Worm (Caenorhabditis elegans) whole organism, L3 larva: Measurements from ENCODE around the gene K10H10.9.

ENCODE experiments used
- ZK546.5 ChIP-seq: sonication (generic microtip); optimal IDR thresholded peaks from 2 replicates; lab custom pipeline; 2017; ENCODE audit warnings: missing biosample characterization, missing genetic modification characterization
- ama-1 ChIP-seq: fragments of 150-350 bp; optimal IDR thresholded peaks from 2 replicates; lab custom pipeline; 2018
- elt-1 ChIP-seq: fragments of 150-350 bp; optimal IDR thresholded peaks from 2 replicates; lab custom pipeline; 2014; ENCODE audit warnings: missing biosample characterization, missing genetic modification characterization
- elt-3 ChIP-seq, 3 experiments: fragments of 150-350 bp in 1 of 3; sonication (generic microtip) in 2 of 3; optimal IDR thresholded peaks; 2 replicates in 2 of 3; 4 replicates in 1 of 3; lab custom pipeline; 2014 to 2017; ENCODE audit warnings: missing biosample characterization in 3 of 3, missing genetic modification characterization in 3 of 3
- lin-39 ChIP-seq: fragments of 150-350 bp; optimal IDR thresholded peaks from 2 replicates; lab custom pipeline; 2018; ENCODE audit warnings: missing biosample characterization, missing genetic modification reagents, missing genetic modification characterization
- mdl-1 ChIP-seq: fragments of 150-350 bp; optimal IDR thresholded peaks from 2 replicates; lab custom pipeline; 2014; ENCODE audit warnings: missing biosample characterization, missing genetic modification characterization
- nhr-11 ChIP-seq: fragments of 150-350 bp; optimal IDR thresholded peaks from 2 replicates; lab custom pipeline; 2014; ENCODE audit warnings: missing biosample characterization, missing genetic modification characterization
- nhr-12 ChIP-seq: fragments of 150-350 bp; optimal IDR thresholded peaks from 2 replicates; lab custom pipeline; 2014; ENCODE audit warnings: missing biosample characterization, missing genetic modification characterization
- nhr-237 ChIP-seq: fragments of 150-350 bp; optimal IDR thresholded peaks from 2 replicates; lab custom pipeline; 2014; ENCODE audit warnings: missing biosample characterization, missing genetic modification characterization
- nhr-28 ChIP-seq: fragments of 150-350 bp; optimal IDR thresholded peaks from 2 replicates; lab custom pipeline; 2014; ENCODE audit warnings: missing biosample characterization, missing genetic modification characterization

DNA sequence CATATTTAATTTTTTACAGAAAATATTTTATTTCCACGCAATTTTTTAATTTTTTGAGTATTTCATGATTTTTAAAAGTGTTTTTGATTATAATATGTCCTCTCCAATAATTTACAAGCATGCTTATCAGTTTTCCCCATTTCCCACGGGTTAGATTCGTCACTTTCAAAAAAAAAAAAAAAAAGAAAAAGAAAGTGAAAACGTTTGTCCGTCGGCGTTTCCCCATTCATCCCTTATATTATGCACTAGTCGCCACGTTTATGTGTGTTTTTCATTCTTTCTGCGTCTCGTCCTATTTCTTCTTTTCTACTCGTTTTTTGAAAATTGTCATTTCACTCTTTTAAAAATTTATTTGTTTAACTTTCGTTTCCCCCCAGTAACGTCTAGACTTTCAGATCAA, 25.5 kb downstream of the K10H10.9 start, which contains the start of gene vnut-1:
- TF ChIP-seq ama-1, result no peak
- no peak for TF ChIP-seq ZK546.5 (tag; lab: Kevin White, UChicago)
- no peak for TF ChIP-seq nhr-237 (tag; lab: Kevin White, UChicago)
- no peak for TF ChIP-seq elt-3 (tag; optimal IDR thresholded peaks at IDR 0.05; lab: Kevin White, UChicago)
- no peak for TF ChIP-seq nhr-12 (tag; lab: Kevin White, UChicago)
- TF ChIP-seq nhr-11 (tag; lab: Kevin White, UChicago), result no peak
- TF ChIP-seq elt-1, result no peak
- TF ChIP-seq mdl-1, result no peak
- TF ChIP-seq nhr-28 (tag; lab: Kevin White, UChicago), result no peak
- no peak for TF ChIP-seq lin-39
